Fruit fly (Drosophila melanogaster): ENCODE results near the gene Vps60.
A peak's percentile ranks its signal among the peaks of the same experiment; 100 is the strongest.

The Vps60 gene

DNA sequence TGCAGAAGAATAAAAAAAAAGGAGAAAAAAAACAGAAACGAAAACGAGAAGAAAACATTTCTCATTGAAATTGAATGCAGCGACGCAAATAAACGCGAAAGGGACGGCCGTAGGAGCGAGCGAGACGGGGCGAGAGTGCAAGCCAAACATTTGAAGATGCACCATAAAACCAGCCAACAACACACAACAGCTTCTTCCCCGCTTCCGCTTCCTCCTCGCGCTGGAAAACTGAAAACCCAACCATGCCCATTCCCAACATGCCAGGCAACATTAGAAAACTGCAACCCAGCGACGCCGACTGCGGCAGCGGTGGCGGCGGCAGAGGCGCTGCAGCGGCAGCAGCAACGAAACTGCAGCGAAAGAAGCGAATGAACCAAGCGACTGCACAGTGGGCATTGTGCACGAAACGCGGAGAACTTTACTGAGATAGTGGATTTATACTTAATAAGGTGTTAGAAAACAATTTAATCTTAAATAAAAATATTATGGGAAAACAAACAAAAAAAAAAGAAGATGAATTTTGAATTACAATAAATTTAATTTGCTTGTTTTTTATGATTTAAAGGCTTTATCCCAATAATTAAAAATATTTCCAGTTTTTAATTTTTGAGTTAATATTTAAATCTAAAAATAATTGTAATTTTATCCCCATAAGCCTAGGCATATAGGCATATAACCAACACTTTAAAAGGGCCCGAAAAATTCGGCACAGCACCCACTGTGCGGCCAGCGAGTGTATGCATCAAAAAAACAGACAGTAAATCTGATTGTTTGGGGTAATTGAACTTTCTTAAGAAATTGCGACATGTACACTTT is 10.3 kb downstream of the Vps60 start (continued):
- TF ChIP-seq tgo (GFP tag; IDR thresholded peaks at IDR 0.05): peak; percentile 25; the same call in 1 of the 3 replicates
- TF ChIP-seq PHDP (tag; optimal IDR thresholded peaks at IDR 0.05): peak; percentile 64
- peak; percentile 68 for TF ChIP-seq CG13775 (GFP tag; optimal IDR thresholded peaks at IDR 0.05)
- TF ChIP-seq CG3726 (GFP tag; IDR thresholded peaks at IDR 0.05): no peak
- TF ChIP-seq CG4424 (GFP tag; optimal IDR thresholded peaks at IDR 0.05): peak; percentile 73
- peak; percentile 67 for TF ChIP-seq Spps (tag; optimal IDR thresholded peaks at IDR 0.05)
- TF ChIP-seq lilli (GFP tag; optimal IDR thresholded peaks at IDR 0.05): peak; percentile 33
- TF ChIP-seq Jarid2 (GFP tag; optimal IDR thresholded peaks at IDR 0.05): peak; percentile 36
- TF ChIP-seq CG17359 (tag; optimal IDR thresholded peaks at IDR 0.05): peak; percentile 70
- TF ChIP-seq h (optimal IDR thresholded peaks at IDR 0.05): no peak
- peak; percentile 41 for TF ChIP-seq ind (GFP tag; optimal IDR thresholded peaks at IDR 0.05)
- no peak for TF ChIP-seq wdn (GFP tag; IDR thresholded peaks at IDR 0.05)
- 0 out of 2 replicates have a peak, but pooled peaks have one; percentile 33 for TF ChIP-seq ssp (GFP tag; IDR thresholded peaks at IDR 0.05)
- TF ChIP-seq CG30020 (tag; optimal IDR thresholded peaks at IDR 0.05): peak; percentile 13
- TF ChIP-seq CG10431 (GFP tag; optimal IDR thresholded peaks at IDR 0.05): peak; percentile 64
- TF ChIP-seq Gug (GFP tag; IDR thresholded peaks at IDR 0.05): peak; percentile 40; the same call in 3 of the 4 replicates
- TF ChIP-seq CG17829 (tag; optimal IDR thresholded peaks at IDR 0.05): peak; percentile 69
- peak; percentile 45 for TF ChIP-seq nau (GFP tag; optimal IDR thresholded peaks at IDR 0.05)
- TF ChIP-seq psq (GFP tag; optimal IDR thresholded peaks at IDR 0.05): peak; percentile 1
- no peak for TF ChIP-seq Atf-2 (GFP tag; optimal IDR thresholded peaks at IDR 0.05)
- TF ChIP-seq HLH54F (GFP tag; optimal IDR thresholded peaks at IDR 0.05): no peak
- TF ChIP-seq eve (GFP tag; optimal IDR thresholded peaks at IDR 0.05): peak in 1 of 2 experiments; percentile 87
- peak; percentile 43 for TF ChIP-seq CG2875 (GFP tag; optimal IDR thresholded peaks at IDR 0.05)
- TF ChIP-seq E2f1 (GFP tag; IDR thresholded peaks at IDR 0.05): 0 out of 2 replicates have a peak, but pooled peaks have one; percentile 12
- TF ChIP-seq CTCF (GFP tag; optimal IDR thresholded peaks at IDR 0.05): peak; percentile 1
- TF ChIP-seq CG12942 (GFP tag; optimal IDR thresholded peaks at IDR 0.05): peak; percentile 26
- peak; percentile 59 for TF ChIP-seq ATbp (GFP tag; optimal IDR thresholded peaks at IDR 0.05)
- TF ChIP-seq CG30431 (GFP tag; optimal IDR thresholded peaks at IDR 0.05): peak; percentile 51
- TF ChIP-seq CG7556 (GFP tag; optimal IDR thresholded peaks at IDR 0.05): peak; percentile 73
- TF ChIP-seq hth (optimal IDR thresholded peaks at IDR 0.05): no peak
- peak; percentile 70 for TF ChIP-seq bcd (GFP tag; optimal IDR thresholded peaks at IDR 0.05)
- TF ChIP-seq CG4707 (GFP tag; optimal IDR thresholded peaks at IDR 0.05): peak; percentile 46
- TF ChIP-seq ci (GFP tag; IDR thresholded peaks at IDR 0.05): no peak
- TF ChIP-seq CG31441 (GFP tag; IDR thresholded peaks at IDR 0.05): peak; percentile 92
- TF ChIP-seq odd (GFP tag; optimal IDR thresholded peaks at IDR 0.05): peak; percentile 71
- peak; percentile 70 for TF ChIP-seq Blimp-1 (GFP tag; optimal IDR thresholded peaks at IDR 0.05)
- peak; percentile 21 for TF ChIP-seq Mad (GFP tag; optimal IDR thresholded peaks at IDR 0.05)
- TF ChIP-seq cad (GFP tag; optimal IDR thresholded peaks at IDR 0.05): no peak
- TF ChIP-seq lbe (GFP tag; optimal IDR thresholded peaks at IDR 0.05): peak; percentile 83
- TF ChIP-seq CG10267 (tag; optimal IDR thresholded peaks at IDR 0.05): peak; percentile 74
- peak; percentile 12 for TF ChIP-seq CG4328 (GFP tag; optimal IDR thresholded peaks at IDR 0.05)
- no peak for TF ChIP-seq fru (optimal IDR thresholded peaks at IDR 0.05)
- peak; percentile 24 for TF ChIP-seq CG8290 (GFP tag; optimal IDR thresholded peaks at IDR 0.05)
- no peak for TF ChIP-seq CG8290 (tag; optimal IDR thresholded peaks at IDR 0.05)
- TF ChIP-seq D19A (tag; optimal IDR thresholded peaks at IDR 0.05): peak; percentile 69
- no peak for TF ChIP-seq MESR4 (GFP tag; optimal IDR thresholded peaks at IDR 0.05)
- TF ChIP-seq zen (tag; optimal IDR thresholded peaks at IDR 0.05): peak; percentile 47
- TF ChIP-seq CG14860 (GFP tag; IDR thresholded peaks at IDR 0.05; ENCODE audit: partially characterized antibody): no peak
- TF ChIP-seq rib (GFP tag; IDR thresholded peaks at IDR 0.05): no peak
- peak; percentile 88 for TF ChIP-seq phol (tag; optimal IDR thresholded peaks at IDR 0.05)
- TF ChIP-seq usp (GFP tag; optimal IDR thresholded peaks at IDR 0.05): no peak

Measured in whole organism, embryonic.